Worm (Caenorhabditis elegans) whole organism, early embryonic: ENCODE results near the gene F14E5.2.

Experiments
- B0310.2 ChIP-seq: sonication (generic microtip); optimal IDR thresholded peaks from 2 replicates; lab custom pipeline; 2016; ENCODE audit warnings: mild to moderate bottlenecking, missing genetic modification characterization, missing compliant biosample characterization
- F13C5.2 ChIP-seq: sonication (generic microtip); optimal IDR thresholded peaks from 2 replicates; lab custom pipeline; 2017; ENCODE audit warnings: mild to moderate bottlenecking, missing genetic modification characterization, inconsistent platforms, missing compliant biosample characterization
- aly-1 ChIP-seq: sonication (generic microtip); optimal IDR thresholded peaks from 2 replicates; lab custom pipeline; 2016; ENCODE audit warnings: missing genetic modification characterization, missing compliant biosample characterization
- ama-1 ChIP-seq: fragments of 150-350 bp; optimal IDR thresholded peaks from 2 replicates; lab custom pipeline; 2014
- ceh-13 ChIP-seq: fragments of 200-800 bp; sonication (Bioruptor generic); optimal IDR thresholded peaks from 2 replicates; lab custom pipeline; 2018; ENCODE audit warnings: mild to moderate bottlenecking, missing genetic modification characterization, missing compliant biosample characterization
- ceh-36 ChIP-seq: sonication (generic microtip); optimal IDR thresholded peaks from 2 replicates; lab custom pipeline; 2016; ENCODE audit warnings: missing genetic modification characterization, inconsistent platforms, missing compliant biosample characterization
- ets-7 ChIP-seq: sonication (generic microtip); optimal IDR thresholded peaks from 2 replicates; lab custom pipeline; 2016; ENCODE audit warnings: missing genotype, missing genetic modification characterization, missing compliant biosample characterization
- flt-1 ChIP-seq: fragments of 200-800 bp; sonication (Bioruptor generic); IDR thresholded peaks from 2 replicates; pipeline ENCODE4 v1.3.6; 2022; ENCODE audit warnings: missing genetic modification characterization, missing compliant biosample characterization
- hmbx-1 ChIP-seq: sonication (generic microtip); optimal IDR thresholded peaks from 2 replicates; lab custom pipeline; 2016; ENCODE audit warnings: mild to moderate bottlenecking, missing genetic modification characterization, missing compliant biosample characterization
- hmg-4 ChIP-seq: fragments of 200-800 bp; sonication (Bioruptor generic); optimal IDR thresholded peaks from 2 replicates; lab custom pipeline; 2018; ENCODE audit warnings: mild to moderate bottlenecking, missing genetic modification characterization, missing compliant biosample characterization
- hnd-1 ChIP-seq: sonication (generic microtip); optimal IDR thresholded peaks from 2 replicates; lab custom pipeline; 2016; ENCODE audit warnings: missing genetic modification characterization, missing compliant biosample characterization
- pes-1 ChIP-seq: fragments of 200-800 bp; sonication (Bioruptor generic); IDR thresholded peaks from 2 replicates; pipeline ENCODE4 v1.3.6; 2022; ENCODE audit warnings: missing genetic modification reagents, missing genetic modification characterization, missing compliant biosample characterization
- scrt-1 ChIP-seq: fragments of 200-800 bp; sonication (Bioruptor generic); IDR thresholded peaks from 2 replicates; pipeline ENCODE4 v1.3.6; 2022; ENCODE audit warnings: missing genetic modification characterization, missing compliant biosample characterization
- sea-1 ChIP-seq: fragments of 200-800 bp; sonication (Bioruptor generic); conservative IDR thresholded peaks from 2 replicates; pipeline ENCODE4 v1.3.6; 2022; ENCODE audit warnings: missing genetic modification characterization, missing compliant biosample characterization
- tbx-11 ChIP-seq: fragments of 200-800 bp; sonication (Bioruptor generic); IDR thresholded peaks from 2 replicates; pipeline ENCODE4 v1.3.6; 2022; ENCODE audit warnings: missing genetic modification characterization, missing compliant biosample characterization
- tbx-37 ChIP-seq: fragments of 200-800 bp; sonication (Bioruptor generic); conservative IDR thresholded peaks from 2 replicates; pipeline ENCODE4 v1.3.6; 2022; ENCODE audit warnings: missing genetic modification reagents, missing genetic modification characterization, missing compliant biosample characterization
- tra-4 ChIP-seq: sonication (generic microtip); optimal IDR thresholded peaks from 2 replicates; lab custom pipeline; 2017; ENCODE audit warnings: missing genetic modification characterization, missing compliant biosample characterization

F14E5.2 gene

DNA sequence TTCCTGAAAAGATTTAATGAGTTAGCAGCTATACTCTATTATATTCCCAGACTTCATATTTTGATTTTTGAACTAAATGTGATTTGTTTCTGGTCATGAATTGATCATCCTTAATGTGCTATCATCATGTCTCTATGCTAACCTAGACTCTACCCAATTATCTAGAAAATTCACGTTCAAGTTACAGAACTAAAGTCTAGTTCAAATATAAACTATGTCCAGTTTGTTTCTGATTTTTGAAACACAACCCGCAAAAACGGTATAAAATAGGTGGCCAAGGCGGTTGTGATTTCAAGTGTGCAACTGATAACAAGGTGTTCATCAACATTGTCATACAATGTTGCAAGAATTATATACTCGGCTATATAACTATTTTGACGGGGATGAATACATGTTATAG, 37.9 kb downstream of the F14E5.2 start, which contains the start of gene F49E12.10:
TSS of gene F49E12.10 (plus strand) at position 301 of the 400 bp plus-strand sequence.
- TF ChIP-seq flt-1 (GFP tag; lab: Robert Waterston, UW) (no peak), scrt-1 (GFP tag; lab: Robert Waterston, UW) (no peak), ceh-36 (tag; lab: Kevin White, UChicago) (no peak), ama-1 (lab: Kevin White, UChicago) (no peak), pes-1 (GFP tag; lab: Robert Waterston, UW) (no peak), hnd-1 (tag; lab: Kevin White, UChicago) (no peak), ets-7 (no peak), B0310.2 (tag; lab: Kevin White, UChicago) (no peak), hmbx-1 (no peak), tra-4 (no peak), sea-1 (no peak), hmg-4 (GFP tag; lab: Kevin White, UChicago) (no peak), tbx-11 (GFP tag; lab: Robert Waterston, UW) (no peak), tbx-37 (GFP tag; lab: Robert Waterston, UW) (no peak), ceh-13 (no peak), F13C5.2 (no peak)

DNA sequence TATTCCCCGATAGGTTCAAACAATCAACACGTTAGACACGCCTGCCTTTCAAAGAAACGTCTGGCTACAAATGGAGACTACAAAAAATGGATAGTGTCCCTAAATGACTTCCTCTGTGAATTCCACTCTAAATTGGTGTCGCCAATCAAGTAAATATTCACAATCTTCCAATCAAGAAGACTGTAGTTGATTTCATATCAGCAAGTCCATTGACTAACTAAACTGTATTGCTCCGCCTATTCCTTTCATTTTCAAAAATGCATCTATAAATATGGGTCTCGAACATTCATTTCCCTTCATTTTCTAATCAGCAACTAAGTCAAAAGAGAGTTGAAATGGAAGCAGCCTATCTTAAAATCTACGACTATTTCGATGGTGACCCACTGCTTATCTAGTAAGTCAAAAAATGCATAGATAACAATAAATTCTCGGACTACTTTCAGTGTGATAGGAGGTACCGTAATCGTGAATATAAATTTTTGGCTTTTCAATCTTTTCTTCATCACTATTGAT, 40.6 kb downstream of the F14E5.2 start, which contains the start of gene drd-1:
TSS of gene drd-1 (plus strand) at position 51 of the 513 bp plus-strand sequence.
- TF ChIP-seq ama-1 (lab: Kevin White, UChicago), result no peak
- no peak for TF ChIP-seq hmg-4 (GFP tag; lab: Kevin White, UChicago)
- no peak for TF ChIP-seq tra-4
- no peak for TF ChIP-seq hnd-1 (tag; lab: Kevin White, UChicago)
- TF ChIP-seq flt-1 (GFP tag; lab: Robert Waterston, UW), result no peak
- TF ChIP-seq ceh-36 (tag; lab: Kevin White, UChicago), result no peak
- TF ChIP-seq pes-1 (GFP tag; lab: Robert Waterston, UW), result no peak
- TF ChIP-seq tbx-11 (GFP tag; lab: Robert Waterston, UW), result no peak
- no peak for TF ChIP-seq sea-1
- no peak for TF ChIP-seq aly-1 (tag; lab: Kevin White, UChicago)
- no peak for TF ChIP-seq F13C5.2
- no peak for TF ChIP-seq ets-7
- no peak for TF ChIP-seq B0310.2 (tag; lab: Kevin White, UChicago)
- no peak for TF ChIP-seq hmbx-1
- TF ChIP-seq ceh-13, result no peak
- no peak for TF ChIP-seq tbx-37 (GFP tag; lab: Robert Waterston, UW)
- no peak for TF ChIP-seq scrt-1 (GFP tag; lab: Robert Waterston, UW)

DNA sequence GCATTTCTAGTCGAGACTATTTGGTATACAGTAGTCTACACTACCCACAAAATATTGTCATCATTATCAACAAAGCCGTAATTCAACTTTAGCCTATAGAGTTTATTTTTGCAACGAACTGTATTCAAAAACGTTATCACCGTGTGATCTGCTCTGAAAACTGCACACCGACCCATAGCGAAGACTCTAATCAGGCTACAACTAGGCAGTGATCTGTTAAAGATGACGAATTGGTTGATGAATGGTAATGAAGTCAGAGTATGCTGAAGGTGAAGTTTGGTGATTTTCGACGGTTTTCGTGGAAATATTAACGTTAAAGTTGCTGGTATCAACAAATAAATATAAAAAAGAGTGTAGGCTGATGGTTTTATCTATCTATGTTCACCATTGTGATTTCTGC, 41.8 kb downstream of the F14E5.2 start:
- TF ChIP-seq pes-1 (GFP tag; lab: Robert Waterston, UW) (no peak), hnd-1 (tag; lab: Kevin White, UChicago) (no peak), flt-1 (GFP tag; lab: Robert Waterston, UW) (no peak), hmbx-1 (no peak), hmg-4 (GFP tag; lab: Kevin White, UChicago) (no peak)

DNA sequence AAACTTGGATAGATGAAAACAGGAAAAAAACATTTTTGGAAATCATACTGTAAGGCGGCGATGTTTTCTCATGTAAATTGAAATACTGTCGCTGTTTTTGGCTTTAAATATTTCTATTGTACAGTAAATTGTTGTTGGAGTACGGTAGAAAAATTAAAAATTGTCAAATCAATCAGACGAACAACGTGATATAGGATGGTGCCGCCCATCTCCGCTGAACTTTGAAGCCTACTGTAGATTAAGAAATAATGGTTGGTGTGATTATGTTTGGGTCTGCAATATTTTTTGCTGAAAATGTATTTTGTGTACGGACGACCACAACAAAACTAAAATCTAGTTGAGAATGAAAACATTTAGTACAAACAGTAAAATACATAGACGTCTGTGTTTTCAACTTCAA, 43.1 kb downstream of the F14E5.2 start:
- no peak for TF ChIP-seq hnd-1 (tag; lab: Kevin White, UChicago)

DNA sequence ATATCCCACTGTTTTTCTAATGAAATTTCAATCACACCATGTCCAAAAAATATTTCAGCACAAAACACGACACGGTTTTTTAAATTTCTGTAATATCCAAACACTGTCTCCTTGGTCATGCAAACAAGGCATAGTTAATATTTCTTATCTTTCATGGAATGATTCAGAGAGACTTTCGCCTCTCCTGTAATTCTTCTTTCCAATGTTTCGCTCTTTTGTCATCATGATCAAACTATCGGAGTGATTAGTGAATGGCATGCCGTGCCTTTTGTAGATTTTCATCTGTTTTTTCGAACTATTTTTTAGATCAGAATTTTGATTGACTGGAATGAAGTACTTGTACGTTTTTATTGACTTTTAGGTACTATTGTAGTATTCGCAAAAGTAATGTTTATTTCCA, 44.3 kb downstream of the F14E5.2 start:
- TF ChIP-seq tbx-37 (GFP tag; lab: Robert Waterston, UW), result no peak
- TF ChIP-seq sea-1, result no peak
- no peak for TF ChIP-seq scrt-1 (GFP tag; lab: Robert Waterston, UW)
- TF ChIP-seq B0310.2 (tag; lab: Kevin White, UChicago), result no peak
- TF ChIP-seq tbx-11 (GFP tag; lab: Robert Waterston, UW), result no peak
- no peak for TF ChIP-seq hmbx-1
- no peak for TF ChIP-seq F13C5.2
- TF ChIP-seq ceh-36 (tag; lab: Kevin White, UChicago), result no peak
- TF ChIP-seq pes-1 (GFP tag; lab: Robert Waterston, UW), result no peak
- no peak for TF ChIP-seq flt-1 (GFP tag; lab: Robert Waterston, UW)
- TF ChIP-seq tra-4, result no peak
- TF ChIP-seq hmg-4 (GFP tag; lab: Kevin White, UChicago), result no peak
- TF ChIP-seq hnd-1 (tag; lab: Kevin White, UChicago), result no peak
- no peak for TF ChIP-seq ama-1 (lab: Kevin White, UChicago)
- no peak for TF ChIP-seq aly-1 (tag; lab: Kevin White, UChicago)
- TF ChIP-seq ets-7, result no peak
- TF ChIP-seq ceh-13, result no peak

DNA sequence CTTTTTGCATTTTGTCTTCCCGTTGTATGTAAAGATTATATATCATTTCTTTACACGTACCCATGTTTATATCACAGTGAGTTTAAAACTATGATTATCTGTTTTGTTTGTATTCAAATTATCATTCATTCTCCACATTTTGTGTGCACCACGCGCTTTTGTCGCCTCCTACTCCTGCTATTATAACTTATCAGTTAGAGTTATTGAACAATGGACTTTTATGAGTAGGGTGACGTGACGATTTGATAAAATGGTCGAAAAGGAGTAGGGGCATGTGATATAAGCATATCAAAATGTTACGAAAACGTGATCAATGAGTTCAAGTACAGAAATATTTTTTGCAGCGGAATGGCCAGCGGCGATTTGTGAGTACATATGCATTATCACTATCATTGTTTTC, 45.8 kb downstream of the F14E5.2 start:
- TF ChIP-seq ceh-36 (tag; lab: Kevin White, UChicago) (no peak), B0310.2 (tag; lab: Kevin White, UChicago) (no peak), tbx-37 (GFP tag; lab: Robert Waterston, UW) (no peak), aly-1 (tag; lab: Kevin White, UChicago) (no peak), ets-7 (no peak), tbx-11 (GFP tag; lab: Robert Waterston, UW) (no peak), F13C5.2 (no peak), scrt-1 (GFP tag; lab: Robert Waterston, UW) (no peak), pes-1 (GFP tag; lab: Robert Waterston, UW) (no peak), sea-1 (no peak)

DNA sequence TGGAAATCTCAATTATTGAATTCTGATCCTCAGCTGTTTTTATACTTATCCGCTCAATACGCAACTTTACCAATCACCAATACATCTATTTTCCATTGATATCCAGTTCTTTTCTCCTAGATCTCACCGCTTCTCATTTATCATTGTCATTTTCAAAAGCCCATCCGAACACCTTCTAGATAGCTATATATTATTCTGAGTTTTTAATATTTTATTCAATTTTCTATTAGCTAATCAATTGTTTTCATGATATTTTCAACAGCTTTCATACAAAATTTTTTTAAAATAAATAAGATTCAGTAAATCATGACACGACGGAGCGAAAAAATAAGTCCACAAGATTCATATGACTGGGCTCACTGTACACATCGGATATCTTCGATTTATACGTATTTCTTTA, 47.5 kb downstream of the F14E5.2 start, which contains the start of gene F49E12.12:
TSS of gene F49E12.12 (plus strand) at position 301 of the 400 bp plus-strand sequence.
- TF ChIP-seq ets-7 (no peak), flt-1 (GFP tag; lab: Robert Waterston, UW) (no peak), ama-1 (lab: Kevin White, UChicago) (no peak), aly-1 (tag; lab: Kevin White, UChicago) (no peak), pes-1 (GFP tag; lab: Robert Waterston, UW) (no peak), sea-1 (no peak), hmg-4 (GFP tag; lab: Kevin White, UChicago) (no peak), tbx-11 (GFP tag; lab: Robert Waterston, UW) (no peak), tra-4 (no peak), ceh-36 (tag; lab: Kevin White, UChicago) (no peak), scrt-1 (GFP tag; lab: Robert Waterston, UW) (no peak), tbx-37 (GFP tag; lab: Robert Waterston, UW) (no peak), ceh-13 (no peak), hmbx-1 (no peak), B0310.2 (tag; lab: Kevin White, UChicago) (no peak), F13C5.2 (no peak), hnd-1 (tag; lab: Kevin White, UChicago) (no peak)
